Fruit fly (Drosophila melanogaster): ENCODE results near the gene Fbp2.

The Fbp2 gene

dm6 chr2L:9452959-9453358, 26.4 kb downstream of the Fbp2 start:
- TF ChIP-seq Hr83 (GFP tag; optimal IDR thresholded peaks at IDR 0.05; ENCODE audit: poor library complexity, severe bottlenecking) (no peak), woc (GFP tag; optimal IDR thresholded peaks at IDR 0.05) (no peak), dl (GFP tag; optimal IDR thresholded peaks at IDR 0.05; ENCODE audit: insufficient read depth in 1 of 2, partially characterized antibody in 2 of 2) (no peak), CG9705 (GFP tag; optimal IDR thresholded peaks at IDR 0.05) (no peak), jim (GFP tag; optimal IDR thresholded peaks at IDR 0.05) (no peak), Rel (GFP tag; optimal IDR thresholded peaks at IDR 0.05) (no peak), Rel (tag; optimal IDR thresholded peaks at IDR 0.05) (no peak), Vsx2 (GFP tag; optimal IDR thresholded peaks at IDR 0.05; ENCODE audit: partially characterized antibody) (no peak), sage (GFP tag; optimal IDR thresholded peaks at IDR 0.05) (no peak), psq (GFP tag; optimal IDR thresholded peaks at IDR 0.05) (no peak)

dm6 chr2L:9454369-9455054, 27.9 kb downstream of the Fbp2 start:
- no peak for TF ChIP-seq usp (GFP tag; optimal IDR thresholded peaks at IDR 0.05)
- no peak for TF ChIP-seq OdsH (GFP tag; optimal IDR thresholded peaks at IDR 0.05)

dm6 chr2L:9455157-9455556, 28.6 kb downstream of the Fbp2 start:
- TF ChIP-seq Dif (GFP tag; optimal IDR thresholded peaks at IDR 0.05; ENCODE audit: partially characterized antibody) (no peak), pan (optimal IDR thresholded peaks at IDR 0.05) (no peak), GATAd (GFP tag; optimal IDR thresholded peaks at IDR 0.05) (no peak), Rel (GFP tag; optimal IDR thresholded peaks at IDR 0.05) (no peak), Rel (tag; optimal IDR thresholded peaks at IDR 0.05) (no peak), sage (GFP tag; optimal IDR thresholded peaks at IDR 0.05) (no peak), Vsx2 (GFP tag; optimal IDR thresholded peaks at IDR 0.05; ENCODE audit: partially characterized antibody) (no peak), fru (GFP tag; optimal IDR thresholded peaks at IDR 0.05) (no peak), rgr (GFP tag; optimal IDR thresholded peaks at IDR 0.05) (no peak), Hnf4 (GFP tag; optimal IDR thresholded peaks at IDR 0.05) (no peak), Mio (GFP tag; optimal IDR thresholded peaks at IDR 0.05) (no peak), foxo (GFP tag; optimal IDR thresholded peaks at IDR 0.05) (no peak), CrebA (GFP tag; optimal IDR thresholded peaks at IDR 0.05; ENCODE audit: borderline replicate concordance) (no peak)

dm6 chr2L:9457456-9457855, 30.9 kb downstream of the Fbp2 start:
- TF ChIP-seq foxo (GFP tag; optimal IDR thresholded peaks at IDR 0.05): no peak
- TF ChIP-seq N (GFP tag; optimal IDR thresholded peaks at IDR 0.05): no peak
- no peak for TF ChIP-seq Sp1 (GFP tag; optimal IDR thresholded peaks at IDR 0.05)
- TF ChIP-seq Dif (GFP tag; optimal IDR thresholded peaks at IDR 0.05; ENCODE audit: partially characterized antibody): no peak
- TF ChIP-seq Hr83 (GFP tag; optimal IDR thresholded peaks at IDR 0.05; ENCODE audit: poor library complexity, severe bottlenecking): no peak
- no peak for TF ChIP-seq HLH106 (tag; optimal IDR thresholded peaks at IDR 0.05)
- no peak for TF ChIP-seq fru (GFP tag; optimal IDR thresholded peaks at IDR 0.05)
- TF ChIP-seq CG32264 (GFP tag; optimal IDR thresholded peaks at IDR 0.05): no peak
- TF ChIP-seq rgr (GFP tag; optimal IDR thresholded peaks at IDR 0.05): no peak

dm6 chr2L:9457865-9458264, 31.3 kb downstream of the Fbp2 start:
- TF ChIP-seq h (GFP tag; optimal IDR thresholded peaks at IDR 0.05) (peak; percentile 7), tai (GFP tag; optimal IDR thresholded peaks at IDR 0.05) (no peak), HLH106 (tag; optimal IDR thresholded peaks at IDR 0.05) (no peak), OdsH (GFP tag; optimal IDR thresholded peaks at IDR 0.05) (no peak), CG9705 (GFP tag; optimal IDR thresholded peaks at IDR 0.05) (no peak), dmrt93B (GFP tag; optimal IDR thresholded peaks at IDR 0.05) (no peak), woc (GFP tag; optimal IDR thresholded peaks at IDR 0.05) (no peak), Jra (GFP tag; optimal IDR thresholded peaks at IDR 0.05) (no peak), fru (GFP tag; optimal IDR thresholded peaks at IDR 0.05) (no peak), rgr (GFP tag; optimal IDR thresholded peaks at IDR 0.05) (no peak), br (GFP tag; optimal IDR thresholded peaks at IDR 0.05) (peak; percentile 45), Dif (GFP tag; optimal IDR thresholded peaks at IDR 0.05; ENCODE audit: partially characterized antibody) (no peak), sage (GFP tag; optimal IDR thresholded peaks at IDR 0.05) (no peak), pan (optimal IDR thresholded peaks at IDR 0.05) (no peak), dl (GFP tag; optimal IDR thresholded peaks at IDR 0.05; ENCODE audit: insufficient read depth in 1 of 2, partially characterized antibody in 2 of 2) (no peak), sv (GFP tag; optimal IDR thresholded peaks at IDR 0.05) (no peak), Dfd (GFP tag; optimal IDR thresholded peaks at IDR 0.05) (no peak), jim (GFP tag; optimal IDR thresholded peaks at IDR 0.05) (peak; percentile 33), Hnf4 (GFP tag; optimal IDR thresholded peaks at IDR 0.05) (no peak), Myc (optimal IDR thresholded peaks at IDR 0.05) (no peak), lola (GFP tag; optimal IDR thresholded peaks at IDR 0.05) (no peak), Sp1 (GFP tag; optimal IDR thresholded peaks at IDR 0.05) (peak; percentile 7), usp (GFP tag; optimal IDR thresholded peaks at IDR 0.05) (no peak)
